Fruit fly (Drosophila melanogaster) whole organism, embryonic: ENCODE results near the gene CycA.

Source experiments
- Adf1 ChIP-seq: fragments of 200-800 bp; sonication (Bioruptor generic); IDR thresholded peaks from 2 replicates; pipeline ENCODE4 v1.3.6; 2022; ENCODE audit warnings: missing biosample characterization, missing genetic modification characterization
- CG12104 ChIP-seq: fragments of 200-800 bp; sonication (Bioruptor generic); optimal IDR thresholded peaks from 3 replicates; lab custom pipeline; 2016; ENCODE audit warnings: missing biosample characterization, missing genetic modification characterization
- CG12659 ChIP-seq: fragments of 200-800 bp; sonication (Bioruptor generic); optimal IDR thresholded peaks from 3 replicates; lab custom pipeline; 2017; ENCODE audit warnings: mild to moderate bottlenecking, missing biosample characterization, missing genetic modification reagents, missing genetic modification characterization
- CG13624 ChIP-seq: fragments of 200-800 bp; sonication (Bioruptor generic); optimal IDR thresholded peaks from 2 replicates; lab custom pipeline; 2016; ENCODE audit warnings: missing biosample characterization, missing genetic modification characterization
- CG14014 ChIP-seq: fragments of 200-800 bp; sonication (Bioruptor generic); IDR thresholded peaks from 2 replicates; pipeline ENCODE4 v1.3.6; 2022; ENCODE audit warnings: missing biosample characterization, missing genetic modification characterization
- CG14441 ChIP-seq: fragments of 200-800 bp; sonication (Bioruptor generic); IDR thresholded peaks from 2 replicates; pipeline ENCODE4 v1.3.6; 2022; ENCODE audit warnings: missing biosample characterization, missing genetic modification characterization
- CG16813 ChIP-seq: fragments of 200-800 bp; sonication (Bioruptor generic); IDR thresholded peaks from 3 replicates; pipeline ENCODE4 v1.3.6; 2022; ENCODE audit warnings: missing biosample characterization, missing genetic modification characterization; ENCODE audit not compliant: partially characterized antibody
- CG18764 ChIP-seq: fragments of 200-800 bp; sonication (Bioruptor generic); optimal IDR thresholded peaks from 3 replicates; lab custom pipeline; 2016; ENCODE audit warnings: missing biosample characterization, missing genetic modification characterization
- CG2199 ChIP-seq: fragments of 200-800 bp; sonication (Bioruptor generic); IDR thresholded peaks from 3 replicates; pipeline ENCODE4 v1.3.6; 2022; ENCODE audit warnings: missing biosample characterization, missing genetic modification characterization
- CG2889 ChIP-seq: fragments of 200-800 bp; sonication (Bioruptor generic); IDR thresholded peaks from 3 replicates; pipeline ENCODE4 v1.3.6; 2022; ENCODE audit warnings: missing biosample characterization, missing genetic modification characterization
- CG3065 ChIP-seq: fragments of 200-800 bp; sonication (Bioruptor generic); optimal IDR thresholded peaks from 2 replicates; lab custom pipeline; 2016; ENCODE audit warnings: missing biosample characterization, missing genetic modification characterization
- CG32532 ChIP-seq: fragments of 200-800 bp; sonication (Bioruptor generic); IDR thresholded peaks from 2 replicates; pipeline ENCODE4 v1.3.6; 2022; ENCODE audit warnings: missing biosample characterization, missing genetic modification characterization
- CG34376 ChIP-seq: fragments of 200-800 bp; sonication (Bioruptor generic); optimal IDR thresholded peaks from 2 replicates; lab custom pipeline; 2018; ENCODE audit warnings: missing biosample characterization, mild to moderate bottlenecking, missing genetic modification characterization
- CG5180 ChIP-seq: fragments of 200-800 bp; sonication (Bioruptor generic); optimal IDR thresholded peaks from 3 replicates; lab custom pipeline; 2017; ENCODE audit warnings: missing biosample characterization, missing genetic modification characterization, mild to moderate bottlenecking, moderate library complexity, missing genetic modification reagents
- CG7556 ChIP-seq: fragments of 200-800 bp; sonication (Bioruptor generic); optimal IDR thresholded peaks from 2 replicates; lab custom pipeline; 2017; ENCODE audit warnings: missing biosample characterization, mild to moderate bottlenecking, missing genetic modification characterization
- CG8478 ChIP-seq: fragments of >200 bp; optimal IDR thresholded peaks from 2 replicates; lab custom pipeline; 2018
- D19B ChIP-seq: fragments of 200-800 bp; sonication (Bioruptor generic); optimal IDR thresholded peaks from 2 replicates; lab custom pipeline; 2017; ENCODE audit warnings: missing biosample characterization, mild to moderate bottlenecking, missing genetic modification characterization
- Drgx ChIP-seq: fragments of 200-800 bp; sonication (Bioruptor generic); IDR thresholded peaks from 2 replicates; pipeline ENCODE4 v1.3.6; 2022; ENCODE audit warnings: missing biosample characterization, missing genetic modification characterization
- Elba2 ChIP-seq: fragments of 200-800 bp; sonication (Bioruptor generic); optimal IDR thresholded peaks from 3 replicates; lab custom pipeline; 2016; ENCODE audit warnings: missing biosample characterization, missing genetic modification characterization
- Ets65A ChIP-seq: fragments of 200-800 bp; sonication (Bioruptor generic); peaks from one replicate; lab custom pipeline; 2016; ENCODE audit warnings: missing biosample characterization, missing genetic modification characterization
- Fer1 ChIP-seq: fragments of 200-800 bp; sonication (Bioruptor generic); optimal IDR thresholded peaks from 2 replicates; lab custom pipeline; 2017; ENCODE audit warnings: missing biosample characterization, mild to moderate bottlenecking, missing genetic modification characterization
- GATAe ChIP-seq: fragments of 200-800 bp; sonication (Bioruptor generic); conservative IDR thresholded peaks from 2 replicates; pipeline ENCODE4 v1.3.6; 2022; ENCODE audit warnings: missing biosample characterization, missing genetic modification characterization
- HmgZ ChIP-seq: fragments of 200-800 bp; sonication (Bioruptor generic); optimal IDR thresholded peaks from 2 replicates; lab custom pipeline; 2018; ENCODE audit warnings: missing biosample characterization, mild to moderate bottlenecking, missing genetic modification characterization
- Kr ChIP-seq: fragments of 200-800 bp; sonication (Bioruptor generic); optimal IDR thresholded peaks from 2 replicates; lab custom pipeline; 2017; ENCODE audit warnings: missing biosample characterization, mild to moderate bottlenecking, missing genetic modification characterization
- Lhr ChIP-seq: fragments of 200-800 bp; sonication (Bioruptor generic); optimal IDR thresholded peaks from 3 replicates; lab custom pipeline; 2017; ENCODE audit warnings: mild to moderate bottlenecking, missing biosample characterization, missing genetic modification reagents, missing genetic modification characterization
- Lpt ChIP-seq: fragments of >200 bp; optimal IDR thresholded peaks from 2 replicates; lab custom pipeline; 2018; ENCODE audit warnings: missing biosample characterization, missing genetic modification characterization
- Meics ChIP-seq: fragments of 200-800 bp; sonication (Bioruptor generic); optimal IDR thresholded peaks from 2 replicates; lab custom pipeline; 2017; ENCODE audit warnings: missing biosample characterization, mild to moderate bottlenecking, missing genetic modification characterization
- Neu2 ChIP-seq: fragments of 200-800 bp; sonication (Bioruptor generic); optimal IDR thresholded peaks from 3 replicates; lab custom pipeline; 2016; ENCODE audit warnings: missing biosample characterization, missing genetic modification characterization, borderline replicate concordance
- NfI ChIP-seq: fragments of 200-800 bp; sonication (Bioruptor generic); optimal IDR thresholded peaks from 3 replicates; lab custom pipeline; 2018; ENCODE audit warnings: missing biosample characterization, mild to moderate bottlenecking, missing genetic modification characterization, moderate library complexity
- TFAM ChIP-seq: fragments of 200-800 bp; sonication (Bioruptor generic); optimal IDR thresholded peaks from 2 replicates; lab custom pipeline; 2017; ENCODE audit warnings: missing biosample characterization, missing genetic modification characterization, inconsistent platforms
- Vsx1 ChIP-seq: fragments of 200-800 bp; sonication (Bioruptor generic); optimal IDR thresholded peaks from 2 replicates; lab custom pipeline; 2017; ENCODE audit warnings: missing biosample characterization, mild to moderate bottlenecking, missing genetic modification characterization, missing genetic modification reagents
- amos ChIP-seq: fragments of 200-800 bp; sonication (Bioruptor generic); IDR thresholded peaks from 2 replicates; pipeline ENCODE4 v1.3.6; 2022; ENCODE audit warnings: missing biosample characterization, missing genetic modification characterization; ENCODE audit not compliant: partially characterized antibody
- bbx ChIP-seq: fragments of 200-800 bp; sonication (Bioruptor generic); IDR thresholded peaks from 2 replicates; pipeline ENCODE4 v1.3.6; 2022; ENCODE audit warnings: missing biosample characterization, missing genetic modification characterization; ENCODE audit not compliant: partially characterized antibody
- bcd ChIP-seq: fragments of 200-800 bp; sonication (Bioruptor generic); optimal IDR thresholded peaks from 2 replicates; lab custom pipeline; 2017; ENCODE audit warnings: missing biosample characterization, mild to moderate bottlenecking, missing genetic modification characterization
- chif ChIP-seq, 2 experiments: fragments of 200-800 bp; sonication (Bioruptor generic); optimal IDR thresholded peaks; 3 replicates each; lab custom pipeline; 2016; ENCODE audit warnings: missing biosample characterization in 2 of 2, missing genetic modification characterization in 2 of 2
- ci ChIP-seq: fragments of 200-800 bp; sonication (Bioruptor generic); IDR thresholded peaks from 3 replicates; pipeline ENCODE4 v1.3.6; 2022; ENCODE audit warnings: missing biosample characterization, missing genetic modification characterization
- cwo ChIP-seq: fragments of 200-800 bp; sonication (Bioruptor generic); optimal IDR thresholded peaks from 3 replicates; lab custom pipeline; 2017; ENCODE audit warnings: missing biosample characterization, missing genetic modification characterization, mild to moderate bottlenecking, moderate library complexity, missing genetic modification reagents
- dysf ChIP-seq: fragments of 200-800 bp; sonication (Bioruptor generic); IDR thresholded peaks from 3 replicates; pipeline ENCODE4 v1.3.6; 2022; ENCODE audit warnings: missing biosample characterization, missing genetic modification characterization
- ems ChIP-seq: fragments of 200-800 bp; sonication (Bioruptor generic); optimal IDR thresholded peaks from 3 replicates; lab custom pipeline; 2016; ENCODE audit warnings: missing biosample characterization, missing genetic modification characterization
- fu2 ChIP-seq: fragments of 200-800 bp; sonication (Bioruptor generic); optimal IDR thresholded peaks from 2 replicates; lab custom pipeline; 2016; ENCODE audit warnings: missing biosample characterization, missing genetic modification characterization
- gro ChIP-seq: fragments of 200-800 bp; sonication (Bioruptor generic); optimal IDR thresholded peaks from 2 replicates; lab custom pipeline; 2016; ENCODE audit warnings: missing biosample characterization, missing genetic modification characterization
- jing ChIP-seq: fragments of 200-800 bp; sonication (Bioruptor generic); optimal IDR thresholded peaks from 2 replicates; lab custom pipeline; 2018; ENCODE audit warnings: missing biosample characterization, mild to moderate bottlenecking, missing genetic modification characterization
- kah ChIP-seq: fragments of 200-800 bp; sonication (Bioruptor generic); optimal IDR thresholded peaks from 2 replicates; lab custom pipeline; 2018; ENCODE audit warnings: missing biosample characterization, mild to moderate bottlenecking, missing genetic modification characterization
- lov ChIP-seq, 2 experiments: fragments of 200-800 bp in 1 of 2; fragments of >200 bp in 1 of 2; sonication (Bioruptor generic) in 1 of 2; IDR thresholded peaks in 1 of 2; optimal IDR thresholded peaks in 1 of 2; 2 replicates in 1 of 2; 3 replicates in 1 of 2; pipeline versions ENCODE4 v1.3.6 to Lab custom; 2017 to 2022; ENCODE audit warnings: missing biosample characterization in 1 of 2, missing genetic modification characterization in 1 of 2
- nerfin-2 ChIP-seq: fragments of 200-800 bp; sonication (Bioruptor generic); IDR thresholded peaks from 2 replicates; pipeline ENCODE4 v1.3.6; 2022; ENCODE audit warnings: missing biosample characterization, missing genetic modification characterization; ENCODE audit not compliant: partially characterized antibody
- onecut ChIP-seq: fragments of 200-800 bp; sonication (Bioruptor generic); IDR thresholded peaks from 2 replicates; pipeline ENCODE4 v1.3.6; 2022; ENCODE audit warnings: missing biosample characterization, missing genetic modification characterization
- sens ChIP-seq: fragments of 200-800 bp; sonication (Bioruptor generic); peaks from one replicate; lab custom pipeline; 2016; ENCODE audit warnings: missing biosample characterization, missing genetic modification characterization
- shn ChIP-seq: fragments of 200-800 bp; sonication (Bioruptor generic); optimal IDR thresholded peaks from 3 replicates; lab custom pipeline; 2016; ENCODE audit warnings: missing biosample characterization, missing genetic modification characterization
- sisA ChIP-seq: fragments of 200-800 bp; sonication (Bioruptor generic); IDR thresholded peaks from 2 replicates; pipeline ENCODE4 v1.3.6; 2022; ENCODE audit warnings: missing biosample characterization, missing genetic modification characterization
- vnd ChIP-seq: fragments of 200-800 bp; sonication (Bioruptor generic); IDR thresholded peaks from 3 replicates; pipeline ENCODE4 v1.3.6; 2022; ENCODE audit warnings: missing biosample characterization, missing genetic modification characterization; ENCODE audit not compliant: partially characterized antibody
- wor ChIP-seq: fragments of 200-800 bp; sonication (Bioruptor generic); IDR thresholded peaks from 2 replicates; pipeline ENCODE4 v1.3.6; 2022; ENCODE audit warnings: missing biosample characterization, missing genetic modification characterization
- zf30C ChIP-seq: fragments of 200-800 bp; sonication (Bioruptor generic); optimal IDR thresholded peaks from 3 replicates; lab custom pipeline; 2018; ENCODE audit warnings: missing biosample characterization, mild to moderate bottlenecking, missing genetic modification characterization

The CycA gene

dm6 chr3L:11833296-11833717 lies at the start of gene CycA (continued):
- TF ChIP-seq onecut (GFP tag; lab: Robert Waterston, UW), result no peak
- no peak for TF ChIP-seq CG32532 (GFP tag; lab: Robert Waterston, UW)
- TF ChIP-seq CG2889 (GFP tag; lab: Robert Waterston, UW), result no peak
- no peak for TF ChIP-seq Meics (GFP tag; lab: Kevin White, UChicago)
- TF ChIP-seq shn, result peak; percentile 5
- TF ChIP-seq Lhr (GFP tag; lab: Kevin White, UChicago), result peak; percentile 26
- TF ChIP-seq TFAM (GFP tag; lab: Kevin White, UChicago), result no peak
- peak; percentile 55 for TF ChIP-seq gro (GFP tag; lab: Kevin White, UChicago)
- no peak for TF ChIP-seq ems (GFP tag; lab: Kevin White, UChicago)
- no peak for TF ChIP-seq Lpt (GFP tag; lab: Kevin White, UChicago)
- TF ChIP-seq bbx (GFP tag; lab: Robert Waterston, UW), result peak; percentile 89
- no peak for TF ChIP-seq chif (GFP tag; optimal IDR thresholded peaks at IDR 0.05; lab: Kevin White, UChicago)
- no peak for TF ChIP-seq lov (optimal IDR thresholded peaks at IDR 0.05; lab: Kevin White, UChicago)
- TF ChIP-seq lov (GFP tag; IDR thresholded peaks at IDR 0.05; lab: Robert Waterston, UW), result no peak
- TF ChIP-seq NfI (GFP tag; lab: Kevin White, UChicago), result no peak
- TF ChIP-seq bcd, result no peak
- no peak for TF ChIP-seq CG8478 (lab: Kevin White, UChicago)
- no peak for TF ChIP-seq jing (GFP tag; lab: Kevin White, UChicago)
- no peak for TF ChIP-seq Vsx1 (GFP tag; lab: Kevin White, UChicago)
- peak; percentile 31 for TF ChIP-seq CG13624
- TF ChIP-seq CG18764 (GFP tag; lab: Kevin White, UChicago), result no peak
- TF ChIP-seq sisA (GFP tag; lab: Robert Waterston, UW), result no peak
- TF ChIP-seq Neu2, result no peak
- no peak for TF ChIP-seq zf30C (GFP tag; lab: Kevin White, UChicago)
- TF ChIP-seq CG5180 (GFP tag; lab: Kevin White, UChicago), result no peak
- TF ChIP-seq Drgx (GFP tag; lab: Robert Waterston, UW), result no peak
- TF ChIP-seq CG12104 (GFP tag; lab: Kevin White, UChicago), result no peak
- TF ChIP-seq fu2, result no peak
- TF ChIP-seq amos (GFP tag; lab: Robert Waterston, UW), result peak; percentile 94
- TF ChIP-seq D19B (GFP tag; lab: Kevin White, UChicago), result no peak
- peak; percentile 87 for TF ChIP-seq CG16813 (GFP tag; lab: Robert Waterston, UW)
- peak; percentile 54; the same call in 1 of the 2 replicates for TF ChIP-seq nerfin-2 (GFP tag; lab: Robert Waterston, UW)
- TF ChIP-seq GATAe (GFP tag; lab: Robert Waterston, UW), result no peak
- peak; percentile 37 for TF ChIP-seq Fer1 (GFP tag; lab: Kevin White, UChicago)
- peak; percentile 43 for TF ChIP-seq CG34376 (GFP tag; lab: Kevin White, UChicago)
- no peak for TF ChIP-seq Kr
- no peak for TF ChIP-seq CG2199 (GFP tag; lab: Robert Waterston, UW)
- TF ChIP-seq ci (GFP tag; lab: Robert Waterston, UW), result no peak
- TF ChIP-seq CG3065 (GFP tag; lab: Kevin White, UChicago), result no peak
- no peak for TF ChIP-seq wor (GFP tag; lab: Robert Waterston, UW)
- peak; percentile 40 for TF ChIP-seq HmgZ
- no peak for TF ChIP-seq kah
- TF ChIP-seq dysf (GFP tag; lab: Robert Waterston, UW), result no peak
- TF ChIP-seq cwo (GFP tag; lab: Kevin White, UChicago), result no peak
- no peak for TF ChIP-seq CG7556 (GFP tag; lab: Kevin White, UChicago)
- TF ChIP-seq vnd, result peak; percentile 74; the same call in 2 of the 3 replicates
- no peak for TF ChIP-seq Adf1
- TF ChIP-seq sens, result peak; percentile 81
- peak; percentile 83 for TF ChIP-seq Ets65A (GFP tag; lab: Kevin White, UChicago)
- TF ChIP-seq CG14441 (GFP tag; lab: Robert Waterston, UW), result no peak
- TF ChIP-seq CG12659 (GFP tag; lab: Kevin White, UChicago), result peak; percentile 52
- TF ChIP-seq Elba2, result no peak
- no peak for TF ChIP-seq CG14014
